Worm (Caenorhabditis elegans): ENCODE measurements around the gene R06F6.8.

Gene R06F6.8

ce11 chrII:10810690-10811089, 9.1 kb downstream of the R06F6.8 start, which contains the start of gene msrp-7:
TSS of gene msrp-7 (plus strand) at chrII:10810990.
- no peak for TF ChIP-seq ceh-6 (GFP tag; optimal IDR thresholded peaks at IDR 0.05)
- no peak for TF ChIP-seq dmd-4 (tag; optimal IDR thresholded peaks at IDR 0.05; ENCODE audit: borderline replicate concordance)
- no peak for TF ChIP-seq ceh-34 (tag; optimal IDR thresholded peaks at IDR 0.05)
- TF ChIP-seq ceh-24 (tag; optimal IDR thresholded peaks at IDR 0.05): no peak
- no peak for TF ChIP-seq F13H6.1 (tag; optimal IDR thresholded peaks at IDR 0.05)
- no peak for TF ChIP-seq tbx-7 (tag; optimal IDR thresholded peaks at IDR 0.05)
- TF ChIP-seq zip-5 (tag; optimal IDR thresholded peaks at IDR 0.05): no peak
- no peak for TF ChIP-seq Y22D7AL.16 (tag; optimal IDR thresholded peaks at IDR 0.05)
- TF ChIP-seq sox-2 (GFP tag; IDR thresholded peaks at IDR 0.05): no peak
- no peak for TF ChIP-seq syd-9 (tag; optimal IDR thresholded peaks at IDR 0.05)
- no peak for TF ChIP-seq ceh-14 (tag; optimal IDR thresholded peaks at IDR 0.05)
- no peak for TF ChIP-seq ceh-22 (tag; optimal IDR thresholded peaks at IDR 0.05)
- TF ChIP-seq pha-2 (tag; optimal IDR thresholded peaks at IDR 0.05): no peak
- no peak for TF ChIP-seq T23F11.4 (GFP tag; optimal IDR thresholded peaks at IDR 0.05)
- TF ChIP-seq npax-4 (tag; optimal IDR thresholded peaks at IDR 0.05): no peak
- TF ChIP-seq sdc-2 (tag; optimal IDR thresholded peaks at IDR 0.05): no peak
- TF ChIP-seq fax-1 (tag; optimal IDR thresholded peaks at IDR 0.05): no peak

ce11 chrII:10808708-10809343, 11.0 kb downstream of the R06F6.8 start, which contains the start of gene R06F6.14:
TSS of gene R06F6.14 (plus strand) at chrII:10809293.
- no peak for TF ChIP-seq ceh-9 (tag; optimal IDR thresholded peaks at IDR 0.05)
- TF ChIP-seq pat-9 (tag; optimal IDR thresholded peaks at IDR 0.05): no peak
- no peak for TF ChIP-seq ceh-24 (tag; optimal IDR thresholded peaks at IDR 0.05)
- TF ChIP-seq rnt-1 (tag; optimal IDR thresholded peaks at IDR 0.05): no peak
- TF ChIP-seq ceh-18 (tag; optimal IDR thresholded peaks at IDR 0.05): no peak
- no peak for TF ChIP-seq pha-2 (tag; optimal IDR thresholded peaks at IDR 0.05)
- TF ChIP-seq dve-1 (tag; optimal IDR thresholded peaks at IDR 0.05): no peak
- TF ChIP-seq ceh-48 (tag; optimal IDR thresholded peaks at IDR 0.05): no peak
- no peak for TF ChIP-seq F13H6.1 (tag; optimal IDR thresholded peaks at IDR 0.05)

ce11 chrII:10805437-10805836, 14.3 kb downstream of the R06F6.8 start, which contains the start of gene ceh-62:
TSS of gene ceh-62 (plus strand) at chrII:10805737.
- no peak for TF ChIP-seq ceh-30 (tag; optimal IDR thresholded peaks at IDR 0.05)
- no peak for TF ChIP-seq ceh-45 (GFP tag; IDR thresholded peaks at IDR 0.05)
- no peak for TF ChIP-seq eyg-1 (tag; optimal IDR thresholded peaks at IDR 0.05)
- TF ChIP-seq npax-4 (tag; optimal IDR thresholded peaks at IDR 0.05): no peak
- TF ChIP-seq mec-3 (tag; optimal IDR thresholded peaks at IDR 0.05; ENCODE audit: borderline replicate concordance): no peak

ce11 chrII:10804907-10805306, 14.9 kb downstream of the R06F6.8 start:
- TF ChIP-seq nfya-1 (tag; optimal IDR thresholded peaks at IDR 0.05) (peak; percentile 83), ceh-19 (GFP tag; optimal IDR thresholded peaks at IDR 0.05) (no peak)

ce11 chrII:10804442-10804841, 15.3 kb downstream of the R06F6.8 start:
- TF ChIP-seq unc-42 (tag; optimal IDR thresholded peaks at IDR 0.05): peak; percentile 8
- no peak for TF ChIP-seq gmeb-2 (tag; optimal IDR thresholded peaks at IDR 0.05)
- TF ChIP-seq elt-4 (tag; optimal IDR thresholded peaks at IDR 0.05): no peak
- TF ChIP-seq ceh-14 (tag; optimal IDR thresholded peaks at IDR 0.05): peak; percentile 14
- TF ChIP-seq lim-6 (tag; optimal IDR thresholded peaks at IDR 0.05): peak; percentile 61
- no peak for TF ChIP-seq pqm-1 (tag; optimal IDR thresholded peaks at IDR 0.05)
- TF ChIP-seq ttx-3 (tag; optimal IDR thresholded peaks at IDR 0.05): no peak

All from whole organism, late embryonic.